Worm (Caenorhabditis elegans) whole organism, L4 larva: Measurements from ENCODE around the gene rme-1.

ENCODE experiments used
- ceh-20 ChIP-seq: fragments of 200-800 bp; sonication (Bioruptor generic); IDR thresholded peaks from 2 replicates; pipeline ENCODE4 v1.3.6; 2022; ENCODE audit warnings: missing genetic modification reagents, missing genetic modification characterization, missing compliant biosample characterization
- fkh-10 ChIP-seq: fragments of 150-350 bp; optimal IDR thresholded peaks from 2 replicates; lab custom pipeline; 2014; ENCODE audit warnings: missing biosample characterization, missing genetic modification reagents, missing genetic modification characterization
- fos-1 ChIP-seq: fragments of 150-350 bp; optimal IDR thresholded peaks from 2 replicates; lab custom pipeline; 2014; ENCODE audit warnings: missing biosample characterization, missing genetic modification characterization
- lir-3 ChIP-seq: sonication (generic microtip); optimal IDR thresholded peaks from 2 replicates; lab custom pipeline; 2016; ENCODE audit warnings: mild to moderate bottlenecking, missing genetic modification characterization, missing compliant biosample characterization
- nhr-11 ChIP-seq: fragments of 150-350 bp; optimal IDR thresholded peaks from 2 replicates; lab custom pipeline; 2014; ENCODE audit warnings: missing biosample characterization, missing genetic modification characterization
- unc-39 ChIP-seq: sonication (generic microtip); optimal IDR thresholded peaks from 2 replicates; lab custom pipeline; 2017; ENCODE audit warnings: missing biosample characterization, missing genetic modification characterization
- unc-62 ChIP-seq, 3 experiments: fragments of 150-350 bp in 1 of 3; sonication (generic microtip); optimal IDR thresholded peaks in 2 of 3; peaks in 1 of 3; 1 replicate in 1 of 3; 2 replicates in 2 of 3; lab custom pipeline; 2014 to 2017; ENCODE audit warnings: missing biosample characterization in 3 of 3, missing genetic modification characterization in 3 of 3, missing genetic modification reagents in 3 of 3, missing genotype in 1 of 3
- vab-7 ChIP-seq: fragments of 200-800 bp; sonication (Bioruptor generic); IDR thresholded peaks from 2 replicates; pipeline ENCODE4 v1.3.6; 2022; ENCODE audit warnings: missing genetic modification reagents, missing genetic modification characterization, missing compliant biosample characterization
- zip-11 ChIP-seq: fragments of 200-800 bp; sonication (Bioruptor generic); IDR thresholded peaks from 2 replicates; pipeline ENCODE4 v1.3.6; 2022; ENCODE audit warnings: missing genetic modification characterization, missing compliant biosample characterization

DNA sequence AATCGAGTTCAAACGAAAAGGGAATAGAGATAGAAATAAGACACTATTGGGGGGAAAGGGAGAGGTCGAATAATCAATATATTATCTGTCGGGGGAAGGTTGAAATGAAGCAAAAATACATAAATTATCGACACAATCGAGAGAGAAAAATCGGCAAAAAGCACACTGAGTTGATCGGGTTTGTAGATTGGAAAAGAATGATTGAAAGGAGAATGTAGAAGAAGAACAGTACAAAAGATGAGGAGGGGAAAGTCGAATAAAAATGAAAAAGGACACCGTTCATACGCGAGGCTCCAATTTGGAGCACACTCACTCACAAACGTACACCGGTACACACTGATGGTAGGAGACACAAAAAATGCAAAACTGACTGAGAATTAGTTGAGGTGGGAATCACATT is 12.6 kb downstream of the rme-1 start:
- TF ChIP-seq zip-11 (GFP tag; lab: Robert Waterston, UW), result no peak
- no peak for TF ChIP-seq vab-7 (GFP tag; lab: Robert Waterston, UW)
- no peak for TF ChIP-seq nhr-11 (tag; lab: Kevin White, UChicago)
- no peak for TF ChIP-seq lir-3 (tag; lab: Kevin White, UChicago)
- TF ChIP-seq fkh-10 (GFP tag; lab: Kevin White, UChicago), result no peak
- TF ChIP-seq unc-62 (GFP tag; optimal IDR thresholded peaks at IDR 0.05 in 1 of 2; lab: Kevin White, UChicago), result no peak
- TF ChIP-seq unc-62 (tag; optimal IDR thresholded peaks at IDR 0.05; lab: Kevin White, UChicago), result no peak
- no peak for TF ChIP-seq ceh-20 (GFP tag; lab: Robert Waterston, UW)
- TF ChIP-seq fos-1, result peak; percentile 30
- TF ChIP-seq unc-39 (tag; lab: Kevin White, UChicago), result no peak
